Worm (Caenorhabditis elegans): Measurements from ENCODE around the gene cyn-4.

DNA sequence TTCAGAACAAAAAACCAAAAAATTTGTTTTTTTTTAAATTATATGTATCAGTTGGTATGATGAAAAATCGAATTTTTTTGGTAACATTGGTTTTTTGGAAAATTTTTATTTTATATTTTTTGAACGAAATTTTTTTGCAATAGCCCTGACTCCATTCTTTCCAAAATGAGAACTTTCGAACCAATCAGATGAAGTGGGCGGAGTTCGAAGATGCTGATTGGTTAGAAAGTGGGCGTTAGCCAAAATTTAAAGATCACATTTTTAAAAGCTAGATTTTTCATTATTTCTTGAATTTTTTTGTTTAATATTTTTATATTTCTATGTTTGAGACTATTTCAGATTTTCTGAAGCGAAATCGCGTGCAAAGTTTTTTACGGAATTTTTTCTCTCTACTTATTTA is 11.1 kb downstream of the cyn-4 start:
- no peak for TF ChIP-seq aly-1 (tag; optimal IDR thresholded peaks at IDR 0.05)
- TF ChIP-seq ama-1 (optimal IDR thresholded peaks at IDR 0.05), result no peak
- TF ChIP-seq ceh-36 (tag; optimal IDR thresholded peaks at IDR 0.05), result no peak
- no peak for TF ChIP-seq flt-1 (GFP tag; IDR thresholded peaks at IDR 0.05)
- no peak for TF ChIP-seq ceh-13 (GFP tag; optimal IDR thresholded peaks at IDR 0.05)
- no peak for TF ChIP-seq ets-7 (tag; optimal IDR thresholded peaks at IDR 0.05)
- TF ChIP-seq B0310.2 (tag; optimal IDR thresholded peaks at IDR 0.05), result no peak
- TF ChIP-seq tbx-37 (GFP tag; conservative IDR thresholded peaks at IDR 0.05), result no peak
- TF ChIP-seq hnd-1 (tag; optimal IDR thresholded peaks at IDR 0.05), result no peak
